Fruit fly (Drosophila melanogaster): ENCODE data around the gene Diap1.

Diap1 gene

DNA sequence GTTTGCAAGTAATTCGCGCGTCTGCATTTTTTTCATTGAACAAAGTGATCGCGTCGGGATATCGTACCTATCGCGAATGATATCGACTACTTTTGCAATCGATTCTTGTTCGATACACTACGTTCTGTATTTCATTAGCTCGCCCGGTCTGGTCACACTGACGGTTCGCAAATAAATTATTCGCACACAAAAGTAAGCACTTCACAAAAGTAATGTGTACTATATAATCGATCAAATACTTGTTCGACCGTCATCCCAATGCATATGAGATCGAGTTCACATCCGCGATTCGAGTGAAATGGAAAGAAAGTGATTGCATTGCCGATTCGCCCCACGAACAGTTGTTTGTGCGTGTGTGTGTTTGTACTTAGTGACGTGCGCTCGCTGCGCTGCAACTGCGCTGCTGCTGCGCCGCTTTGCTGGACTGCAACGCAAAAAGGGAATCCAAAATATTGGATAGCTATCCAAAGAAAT is 39.5 kb upstream of the Diap1 start, which contains the start of the genes CG5235 and ClC-c (continued):
- TF ChIP-seq knrl (GFP tag; IDR thresholded peaks at IDR 0.05; ENCODE audit: partially characterized antibody) (peak; percentile 69), btn (GFP tag; optimal IDR thresholded peaks at IDR 0.05) (no peak), CG11560 (tag; IDR thresholded peaks at IDR 0.05) (peak; percentile 97), H2.0 (GFP tag; IDR thresholded peaks at IDR 0.05) (no peak), Nf-YC (tag; optimal IDR thresholded peaks at IDR 0.05) (no peak), CG15073 (GFP tag; optimal IDR thresholded peaks at IDR 0.05) (no peak), mld (GFP tag; IDR thresholded peaks at IDR 0.05; ENCODE audit: partially characterized antibody) (peak; percentile 71; the same call in 1 of the 3 replicates), CG4328 (GFP tag; optimal IDR thresholded peaks at IDR 0.05) (no peak), da (GFP tag; optimal IDR thresholded peaks at IDR 0.05) (no peak), CG4360 (GFP tag; IDR thresholded peaks at IDR 0.05) (no peak), hth (optimal IDR thresholded peaks at IDR 0.05) (no peak), CG15011 (GFP tag; optimal IDR thresholded peaks at IDR 0.05) (no peak), Dbx (GFP tag; IDR thresholded peaks at IDR 0.05) (no peak), CG34224 (GFP tag; IDR thresholded peaks at IDR 0.05; ENCODE audit: partially characterized antibody) (peak; percentile 90), Mrtf (GFP tag; IDR thresholded peaks at IDR 0.05) (no peak), CG10565 (GFP tag; optimal IDR thresholded peaks at IDR 0.05) (no peak), dm (GFP tag; optimal IDR thresholded peaks at IDR 0.05) (no peak), CG30020 (tag; optimal IDR thresholded peaks at IDR 0.05) (peak; percentile 1), slou (GFP tag; optimal IDR thresholded peaks at IDR 0.05) (no peak), Dp (GFP tag; optimal IDR thresholded peaks at IDR 0.05) (peak; percentile 65), croc (GFP tag; conservative IDR thresholded peaks at IDR 0.05) (no peak), CG13287 (GFP tag; IDR thresholded peaks at IDR 0.05; ENCODE audit: partially characterized antibody) (peak; percentile 88), YL-1 (GFP tag; optimal IDR thresholded peaks at IDR 0.05) (peak; percentile 84), CG32767 (GFP tag; IDR thresholded peaks at IDR 0.05) (no peak), aop (GFP tag; IDR thresholded peaks at IDR 0.05) (no peak), gcm2 (GFP tag; optimal IDR thresholded peaks at IDR 0.05) (no peak), CG9437 (GFP tag; optimal IDR thresholded peaks at IDR 0.05) (no peak), Drgx (GFP tag; IDR thresholded peaks at IDR 0.05) (no peak), CG7963 (GFP tag; IDR thresholded peaks at IDR 0.05; ENCODE audit: partially characterized antibody) (peak; percentile 86), CG3163 (GFP tag; optimal IDR thresholded peaks at IDR 0.05) (no peak), ems (GFP tag; optimal IDR thresholded peaks at IDR 0.05) (no peak), pan (optimal IDR thresholded peaks at IDR 0.05) (no peak), pan (GFP tag; optimal IDR thresholded peaks at IDR 0.05 in 1 of 2, IDR thresholded peaks at IDR 0.05 in 1 of 2) (no peak), ind (GFP tag; optimal IDR thresholded peaks at IDR 0.05) (no peak), Lpt (GFP tag; optimal IDR thresholded peaks at IDR 0.05) (no peak), fd64A (GFP tag; optimal IDR thresholded peaks at IDR 0.05) (no peak), Side (GFP tag; optimal IDR thresholded peaks at IDR 0.05) (no peak), Mes4 (GFP tag; optimal IDR thresholded peaks at IDR 0.05) (no peak), NC2β (GFP tag; optimal IDR thresholded peaks at IDR 0.05) (no peak), pho (GFP tag; optimal IDR thresholded peaks at IDR 0.05) (no peak), CG13424 (tag; optimal IDR thresholded peaks at IDR 0.05) (no peak), disco-r (GFP tag; optimal IDR thresholded peaks at IDR 0.05) (no peak), lola (GFP tag; optimal IDR thresholded peaks at IDR 0.05) (no peak), nerfin-2 (GFP tag; IDR thresholded peaks at IDR 0.05; ENCODE audit: partially characterized antibody) (peak; percentile 81), HmgD (GFP tag; optimal IDR thresholded peaks at IDR 0.05) (peak; percentile 60), fd102C (GFP tag; optimal IDR thresholded peaks at IDR 0.05) (no peak), CG10147 (GFP tag; optimal IDR thresholded peaks at IDR 0.05) (no peak), psq (GFP tag; optimal IDR thresholded peaks at IDR 0.05) (no peak), CG17359 (tag; optimal IDR thresholded peaks at IDR 0.05) (no peak), CG11723 (GFP tag; optimal IDR thresholded peaks at IDR 0.05) (no peak), ATbp (GFP tag; optimal IDR thresholded peaks at IDR 0.05) (no peak), CG13775 (GFP tag; optimal IDR thresholded peaks at IDR 0.05) (no peak)
